ENCODE assay signal across 2 fruit fly cellular contexts in the genomic region with DNA sequence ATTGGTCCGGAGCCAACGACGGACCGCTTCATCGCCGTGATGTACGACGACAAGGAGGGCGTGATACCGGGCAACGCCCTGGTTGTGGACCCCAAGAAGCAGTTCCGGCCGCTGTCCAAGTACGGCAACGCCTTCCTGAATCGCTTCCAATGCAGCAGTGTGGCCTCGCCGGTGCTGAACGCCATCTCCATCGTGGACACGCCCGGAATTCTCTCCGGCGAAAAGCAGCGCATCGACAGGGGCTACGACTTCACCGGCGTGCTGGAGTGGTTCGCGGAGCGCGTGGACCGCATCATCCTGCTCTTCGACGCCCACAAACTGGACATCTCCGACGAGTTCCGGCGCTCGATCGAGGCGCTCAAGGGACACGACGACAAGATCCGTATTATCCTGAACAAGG.
TF ChIP-seq lines count a peak whose summit lies in the region.

No protein-coding gene starts in this region.

- no peak for TF ChIP-seq CTCF in whole organism, embryonic (GFP tag; optimal IDR thresholded peaks at IDR 0.05; lab: Kevin White, UChicago)

TF ChIP-seq in Kc167, 6 proteins besides CTCF, POLR2A, EP300 and RAD21:
- TF ChIP-seq Sin3A (optimal IDR thresholded peaks at IDR 0.05; lab: Kevin White, UChicago): no peak
- TF ChIP-seq ttk (optimal IDR thresholded peaks at IDR 0.05; lab: Kevin White, UChicago): peak; percentile 66

TF ChIP-seq in whole organism, embryonic, 481 proteins besides CTCF, POLR2A, EP300 and RAD21:
- TF ChIP-seq vnd (GFP tag; IDR thresholded peaks at IDR 0.05; lab: Robert Waterston, UW; ENCODE audit: partially characterized antibody): no peak
- peak; percentile 63 for TF ChIP-seq Ets65A (GFP tag; lab: Kevin White, UChicago)
